Fruit fly (Drosophila melanogaster): ENCODE results near the gene CG5167.

dm6 chr3R:12406235-12407196 is at the start of gene CG5167:
- TF ChIP-seq CG33017 (tag; optimal IDR thresholded peaks at IDR 0.05) (peak; percentile 69), CG5204 (GFP tag; optimal IDR thresholded peaks at IDR 0.05) (no peak), CG11617 (GFP tag; optimal IDR thresholded peaks at IDR 0.05) (peak; percentile 70), cnc (optimal IDR thresholded peaks at IDR 0.05) (peak in 1 of 2 experiments; percentile 79), cic (GFP tag; optimal IDR thresholded peaks at IDR 0.05) (peak; percentile 47), bab1 (GFP tag; optimal IDR thresholded peaks at IDR 0.05) (peak; percentile 60), Clk (GFP tag; optimal IDR thresholded peaks at IDR 0.05) (no peak), tj (GFP tag; optimal IDR thresholded peaks at IDR 0.05) (peak; percentile 28), CG1620 (GFP tag; optimal IDR thresholded peaks at IDR 0.05) (no peak), pad (GFP tag; optimal IDR thresholded peaks at IDR 0.05) (no peak)

Measured in whole organism, adult.